Fruit fly (Drosophila melanogaster) whole organism, embryonic: ENCODE results near the gene CG13367.

ENCODE experiments used
- CG11085 ChIP-seq: fragments of 200-800 bp; sonication (Bioruptor generic); IDR thresholded peaks from 2 replicates; pipeline ENCODE4 v1.3.6; 2022; ENCODE audit warnings: missing biosample characterization, missing genetic modification characterization
- CG11696 ChIP-seq: fragments of 200-800 bp; sonication (Bioruptor generic); IDR thresholded peaks from 2 replicates; pipeline ENCODE4 v1.3.6; 2022; ENCODE audit warnings: missing biosample characterization, missing genetic modification characterization
- CG12299 ChIP-seq: fragments of 200-800 bp; sonication (Bioruptor generic); optimal IDR thresholded peaks from 2 replicates; lab custom pipeline; 2018; ENCODE audit warnings: missing biosample characterization, mild to moderate bottlenecking, missing genetic modification characterization
- CG12769 ChIP-seq: fragments of 200-800 bp; sonication (Bioruptor generic); optimal IDR thresholded peaks from 2 replicates; lab custom pipeline; 2019; ENCODE audit warnings: missing biosample characterization, mild to moderate bottlenecking, missing genetic modification characterization, moderate library complexity
- CG13296 ChIP-seq: fragments of 200-800 bp; sonication (Bioruptor generic); optimal IDR thresholded peaks from 3 replicates; lab custom pipeline; 2018; ENCODE audit warnings: missing biosample characterization, mild to moderate bottlenecking, missing genetic modification characterization
- CG14860 ChIP-seq: fragments of 200-800 bp; sonication (Bioruptor generic); IDR thresholded peaks from 3 replicates; pipeline ENCODE4 v1.3.6; 2022; ENCODE audit warnings: missing biosample characterization, missing genetic modification characterization; ENCODE audit not compliant: partially characterized antibody
- CG15269 ChIP-seq: fragments of 200-800 bp; sonication (Bioruptor generic); optimal IDR thresholded peaks from 2 replicates; lab custom pipeline; 2018; ENCODE audit warnings: missing biosample characterization, mild to moderate bottlenecking, missing genetic modification characterization, moderate library complexity
- CG16779 ChIP-seq: fragments of 200-800 bp; sonication (Bioruptor generic); IDR thresholded peaks from 2 replicates; pipeline ENCODE4 v1.3.6; 2022; ENCODE audit warnings: missing biosample characterization, missing genetic modification characterization
- CG16813 ChIP-seq: fragments of 200-800 bp; sonication (Bioruptor generic); IDR thresholded peaks from 3 replicates; pipeline ENCODE4 v1.3.6; 2022; ENCODE audit warnings: missing biosample characterization, missing genetic modification characterization; ENCODE audit not compliant: partially characterized antibody
- CG18599 ChIP-seq: fragments of 200-800 bp; sonication (Bioruptor generic); optimal IDR thresholded peaks from 3 replicates; lab custom pipeline; 2017; ENCODE audit warnings: missing biosample characterization, missing genetic modification characterization, mild to moderate bottlenecking, moderate library complexity, missing genetic modification reagents
- CG2875 ChIP-seq: fragments of 200-800 bp; sonication (Bioruptor generic); optimal IDR thresholded peaks from 2 replicates; lab custom pipeline; 2017; ENCODE audit warnings: missing biosample characterization, mild to moderate bottlenecking, missing genetic modification characterization, missing genetic modification reagents
- CG2889 ChIP-seq: fragments of 200-800 bp; sonication (Bioruptor generic); IDR thresholded peaks from 3 replicates; pipeline ENCODE4 v1.3.6; 2022; ENCODE audit warnings: missing biosample characterization, missing genetic modification characterization
- CG3407 ChIP-seq: fragments of 200-800 bp; sonication (Bioruptor generic); optimal IDR thresholded peaks from 2 replicates; lab custom pipeline; 2018; ENCODE audit warnings: missing biosample characterization, mild to moderate bottlenecking, missing genetic modification characterization
- CG4328 ChIP-seq: fragments of 200-800 bp; sonication (Bioruptor generic); optimal IDR thresholded peaks from 3 replicates; lab custom pipeline; 2017; ENCODE audit warnings: missing biosample characterization, missing genetic modification reagents, missing genetic modification characterization
- CG6654 ChIP-seq: fragments of 200-800 bp; sonication (Bioruptor generic); optimal IDR thresholded peaks from 2 replicates; lab custom pipeline; 2017; ENCODE audit warnings: missing biosample characterization, mild to moderate bottlenecking, missing genetic modification characterization
- CG7987 ChIP-seq: fragments of 200-800 bp; sonication (Bioruptor generic); optimal IDR thresholded peaks from 2 replicates; lab custom pipeline; 2018; ENCODE audit warnings: missing biosample characterization, mild to moderate bottlenecking, missing genetic modification characterization, moderate library complexity
- CG8924 ChIP-seq: fragments of 200-800 bp; optimal IDR thresholded peaks from 3 replicates; lab custom pipeline; 2019; ENCODE audit warnings: missing biosample characterization, mild to moderate bottlenecking, missing genetic modification characterization, moderate library complexity
- Camta ChIP-seq: fragments of 200-800 bp; sonication (Bioruptor generic); optimal IDR thresholded peaks from 2 replicates; lab custom pipeline; 2016; ENCODE audit warnings: missing biosample characterization, missing genetic modification characterization
- Ets65A ChIP-seq: fragments of 200-800 bp; sonication (Bioruptor generic); peaks from one replicate; lab custom pipeline; 2016; ENCODE audit warnings: missing biosample characterization, missing genetic modification characterization
- HLH3B ChIP-seq: fragments of 200-800 bp; sonication (Bioruptor generic); IDR thresholded peaks from 2 replicates; pipeline ENCODE4 v1.3.6; 2022; ENCODE audit warnings: missing biosample characterization, missing genetic modification characterization
- HLH4C ChIP-seq: fragments of 200-800 bp; sonication (Bioruptor generic); IDR thresholded peaks from 3 replicates; pipeline ENCODE4 v1.3.6; 2022; ENCODE audit warnings: missing biosample characterization, missing genetic modification characterization; ENCODE audit not compliant: partially characterized antibody
- NC2α ChIP-seq: fragments of 200-800 bp; sonication (Bioruptor generic); optimal IDR thresholded peaks from 2 replicates; lab custom pipeline; 2016; ENCODE audit warnings: missing biosample characterization, missing genetic modification characterization
- Nf-YA ChIP-seq: fragments of 200-800 bp; sonication (Bioruptor generic); IDR thresholded peaks from 2 replicates; pipeline ENCODE4 v1.3.6; 2022; ENCODE audit warnings: missing biosample characterization, missing genetic modification characterization
- Oli ChIP-seq: fragments of 200-800 bp; sonication (Bioruptor generic); optimal IDR thresholded peaks from 2 replicates; lab custom pipeline; 2018; ENCODE audit warnings: missing biosample characterization, mild to moderate bottlenecking, missing genetic modification characterization, moderate library complexity
- Pdp1 ChIP-seq, 2 experiments: fragments of 200-800 bp; sonication (Bioruptor generic); optimal IDR thresholded peaks; 3 replicates each; lab custom pipeline; 2016; ENCODE audit warnings: missing biosample characterization in 2 of 2, missing genetic modification characterization in 2 of 2, mild to moderate bottlenecking in 1 of 2, moderate library complexity in 1 of 2
- Spps ChIP-seq: fragments of 200-800 bp; sonication (Bioruptor generic); optimal IDR thresholded peaks from 2 replicates; lab custom pipeline; 2018; ENCODE audit warnings: missing biosample characterization, mild to moderate bottlenecking, missing genetic modification characterization
- Stat92E ChIP-seq, 3 experiments: fragments of >200 bp in 2 of 3; fragments of 200-800 bp in 1 of 3; sonication (Bioruptor generic) in 1 of 3; optimal IDR thresholded peaks; 2 replicates each; lab custom pipeline; 2017 to 2019; ENCODE audit warnings: missing biosample characterization in 3 of 3, missing genetic modification characterization in 3 of 3, mild to moderate bottlenecking in 1 of 3, moderate library complexity in 1 of 3
- TFAM ChIP-seq: fragments of 200-800 bp; sonication (Bioruptor generic); optimal IDR thresholded peaks from 2 replicates; lab custom pipeline; 2017; ENCODE audit warnings: missing biosample characterization, missing genetic modification characterization, inconsistent platforms
- abd-A ChIP-seq: fragments of 200-800 bp; sonication (Bioruptor generic); optimal IDR thresholded peaks from 3 replicates; lab custom pipeline; 2019; ENCODE audit warnings: missing biosample characterization, mild to moderate bottlenecking, missing genetic modification characterization, moderate library complexity
- al ChIP-seq: fragments of 200-800 bp; sonication (Bioruptor generic); IDR thresholded peaks from 2 replicates; pipeline ENCODE4 v1.3.6; 2022; ENCODE audit warnings: missing biosample characterization, missing genetic modification characterization
- amos ChIP-seq: fragments of 200-800 bp; sonication (Bioruptor generic); IDR thresholded peaks from 2 replicates; pipeline ENCODE4 v1.3.6; 2022; ENCODE audit warnings: missing biosample characterization, missing genetic modification characterization; ENCODE audit not compliant: partially characterized antibody
- cas ChIP-seq: fragments of 200-800 bp; sonication (Bioruptor generic); IDR thresholded peaks from 2 replicates; pipeline ENCODE4 v1.3.6; 2022; ENCODE audit warnings: missing biosample characterization, missing genetic modification characterization
- crc ChIP-seq: fragments of 200-800 bp; sonication (Bioruptor generic); optimal IDR thresholded peaks from 2 replicates; lab custom pipeline; 2016; ENCODE audit warnings: missing biosample characterization, missing genetic modification characterization
- dati ChIP-seq: fragments of 200-800 bp; sonication (Bioruptor generic); IDR thresholded peaks from 2 replicates; pipeline ENCODE4 v1.3.6; 2022; ENCODE audit warnings: missing biosample characterization, missing genetic modification characterization
- exex ChIP-seq: fragments of 200-800 bp; sonication (Bioruptor generic); optimal IDR thresholded peaks from 4 replicates; lab custom pipeline; 2018; ENCODE audit warnings: missing biosample characterization, mild to moderate bottlenecking, missing genetic modification characterization, moderate library complexity
- h ChIP-seq: fragments of >200 bp; optimal IDR thresholded peaks from 2 replicates; lab custom pipeline; 2017
- hkb ChIP-seq, 2 experiments: fragments of 200-800 bp in 1 of 2; fragments of >200 bp in 1 of 2; sonication (Bioruptor generic) in 1 of 2; IDR thresholded peaks in 1 of 2; optimal IDR thresholded peaks in 1 of 2; 2 replicates each; pipeline versions ENCODE4 v1.3.6 to Lab custom; 2017 to 2022; ENCODE audit warnings: missing biosample characterization in 1 of 2, missing genetic modification characterization in 1 of 2
- jumu ChIP-seq: fragments of 200-800 bp; sonication (Bioruptor generic); optimal IDR thresholded peaks from 3 replicates; lab custom pipeline; 2016; ENCODE audit warnings: missing biosample characterization, missing genetic modification characterization
- pan ChIP-seq, 4 experiments: fragments of >200 bp in 3 of 4; fragments of 200-800 bp in 1 of 4; sonication (Bioruptor generic) in 1 of 4; optimal IDR thresholded peaks in 3 of 4; IDR thresholded peaks in 1 of 4; 2 replicates each; pipeline versions ENCODE4 v1.3.6 to Lab custom; 2017 to 2022; ENCODE audit warnings: missing biosample characterization in 2 of 4, missing genetic modification characterization in 2 of 4, mixed read lengths in 1 of 4
- sc ChIP-seq, 3 experiments: fragments of >200 bp in 2 of 3; fragments of 200-800 bp in 1 of 3; sonication (Bioruptor generic) in 1 of 3; optimal IDR thresholded peaks; 2 replicates in 2 of 3; 3 replicates in 1 of 3; lab custom pipeline; 2017; ENCODE audit warnings: mild to moderate bottlenecking in 1 of 3, missing biosample characterization in 1 of 3, missing genetic modification characterization in 1 of 3, missing genetic modification reagents in 1 of 3
- scrt ChIP-seq: fragments of 200-800 bp; sonication (Bioruptor generic); optimal IDR thresholded peaks from 2 replicates; lab custom pipeline; 2018; ENCODE audit warnings: missing biosample characterization, mild to moderate bottlenecking, missing genetic modification characterization, moderate library complexity
- sd ChIP-seq: fragments of 200-800 bp; sonication (Bioruptor generic); optimal IDR thresholded peaks from 3 replicates; lab custom pipeline; 2018; ENCODE audit warnings: missing biosample characterization, mild to moderate bottlenecking, missing genetic modification characterization, moderate library complexity
- sim ChIP-seq: fragments of 200-800 bp; sonication (Bioruptor generic); IDR thresholded peaks from 2 replicates; pipeline ENCODE4 v1.3.6; 2022; ENCODE audit warnings: missing biosample characterization, missing genetic modification characterization
- sob ChIP-seq: fragments of 200-800 bp; sonication (Bioruptor generic); IDR thresholded peaks from 2 replicates; pipeline ENCODE4 v1.3.6; 2022; ENCODE audit warnings: missing biosample characterization, missing genetic modification characterization
- trh ChIP-seq: fragments of 200-800 bp; sonication (Bioruptor generic); optimal IDR thresholded peaks from 2 replicates; lab custom pipeline; 2016; ENCODE audit warnings: missing biosample characterization, missing genetic modification characterization
- wdn ChIP-seq: fragments of 200-800 bp; sonication (Bioruptor generic); IDR thresholded peaks from 2 replicates; pipeline ENCODE4 v1.3.6; 2022; ENCODE audit warnings: missing biosample characterization, missing genetic modification characterization
- zen ChIP-seq: fragments of 200-800 bp; sonication (Bioruptor generic); optimal IDR thresholded peaks from 3 replicates; lab custom pipeline; 2018; ENCODE audit warnings: missing biosample characterization, mild to moderate bottlenecking, missing genetic modification characterization, moderate library complexity

Gene CG13367

DNA sequence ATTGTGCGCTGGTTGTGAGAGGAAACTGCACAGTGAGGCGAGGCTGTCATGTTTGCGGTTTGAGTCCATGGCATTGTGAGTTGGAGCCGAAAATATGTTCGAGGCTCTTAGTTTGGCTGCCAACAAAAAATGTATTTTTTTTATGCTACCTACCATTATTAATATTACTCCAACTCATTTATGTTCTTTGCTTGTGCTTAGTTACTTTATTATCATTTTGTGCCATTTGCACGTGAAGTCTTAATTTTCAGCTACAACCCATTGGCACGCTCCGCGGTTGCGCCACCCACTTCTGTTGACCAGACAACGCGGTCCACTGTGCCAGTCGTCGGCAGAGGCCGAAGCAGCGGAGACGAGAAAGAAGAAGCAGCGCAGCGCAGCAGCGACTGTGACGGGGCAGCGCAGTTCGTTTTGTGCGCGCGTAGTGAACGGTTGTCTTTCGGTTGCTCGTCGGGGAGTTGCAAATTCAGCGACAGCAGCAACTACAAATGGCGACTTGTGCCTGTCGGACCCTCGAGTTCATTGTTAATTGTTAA lies 41.9 kb downstream of the CG13367 start, which contains the start of gene sdk (continued):
- TF ChIP-seq CG12299 (tag; lab: Kevin White, UChicago) (peak; percentile 88), CG12769 (tag; lab: Kevin White, UChicago) (peak; percentile 85), Camta (GFP tag; lab: Kevin White, UChicago) (peak; percentile 92), exex (tag; lab: Kevin White, UChicago) (peak; percentile 39), Spps (tag; lab: Kevin White, UChicago) (peak; percentile 82), CG2875 (GFP tag; lab: Kevin White, UChicago) (peak; percentile 92), sc (optimal IDR thresholded peaks at IDR 0.05; lab: Kevin White, UChicago) (no peak), sc (GFP tag; optimal IDR thresholded peaks at IDR 0.05; lab: Kevin White, UChicago) (peak; percentile 86), jumu (GFP tag; lab: Kevin White, UChicago) (peak; percentile 93), CG7987 (peak; percentile 87), dati (GFP tag; lab: Robert Waterston, UW) (peak; percentile 37; the same call in 1 of the 2 replicates), CG8924 (tag; lab: Kevin White, UChicago) (peak; percentile 89), hkb (optimal IDR thresholded peaks at IDR 0.05; lab: Kevin White, UChicago) (peak; percentile 88), hkb (GFP tag; IDR thresholded peaks at IDR 0.05; lab: Robert Waterston, UW) (peak; percentile 91), CG3407 (GFP tag; lab: Kevin White, UChicago) (peak; percentile 89), sd (tag; lab: Kevin White, UChicago) (peak; percentile 72), CG2889 (GFP tag; lab: Robert Waterston, UW) (peak; percentile 61; the same call in 1 of the 3 replicates), CG14860 (peak; percentile 79), sob (peak; percentile 89), zen (tag; lab: Kevin White, UChicago) (peak; percentile 69), Ets65A (peak; percentile 98), CG4328 (GFP tag; lab: Kevin White, UChicago) (peak; percentile 86), CG6654 (GFP tag; lab: Kevin White, UChicago) (peak; percentile 67), al (GFP tag; lab: Robert Waterston, UW) (peak; percentile 84), wdn (GFP tag; lab: Robert Waterston, UW) (peak; percentile 68; the same call in 1 of the 2 replicates), CG13296 (peak; percentile 91), scrt (GFP tag; lab: Kevin White, UChicago) (peak; percentile 82), CG11696 (GFP tag; lab: Robert Waterston, UW) (peak; percentile 30; the same call in 1 of the 2 replicates), cas (peak; percentile 32; the same call in 1 of the 2 replicates), TFAM (GFP tag; lab: Kevin White, UChicago) (peak; percentile 60), CG16779 (no peak), crc (GFP tag; lab: Kevin White, UChicago) (peak; percentile 86), Pdp1 (GFP tag; optimal IDR thresholded peaks at IDR 0.05; lab: Kevin White, UChicago) (peak; percentile 93 to 94), CG18599 (GFP tag; lab: Kevin White, UChicago) (peak; percentile 94), CG16813 (GFP tag; lab: Robert Waterston, UW) (peak; percentile 61), abd-A (peak; percentile 60), CG15269 (peak; percentile 90), Nf-YA (GFP tag; lab: Robert Waterston, UW) (peak; percentile 60), HLH3B (GFP tag; lab: Robert Waterston, UW) (peak; percentile 85), trh (GFP tag; lab: Kevin White, UChicago) (peak; percentile 78), Stat92E (GFP tag; optimal IDR thresholded peaks at IDR 0.05; lab: Kevin White, UChicago) (peak in 1 of 3 experiments; percentile 87), sim (GFP tag; lab: Robert Waterston, UW) (peak; percentile 64; the same call in 1 of the 2 replicates), amos (GFP tag; lab: Robert Waterston, UW) (peak; percentile 44), h (no peak), Oli (tag; lab: Kevin White, UChicago) (peak; percentile 92), CG11085 (peak; percentile 69), HLH4C (GFP tag; lab: Robert Waterston, UW) (peak; percentile 53; the same call in 2 of the 3 replicates), NC2α (peak; percentile 80), pan (optimal IDR thresholded peaks at IDR 0.05; lab: Kevin White, UChicago) (no peak), pan (GFP tag; optimal IDR thresholded peaks at IDR 0.05 in 1 of 2, IDR thresholded peaks at IDR 0.05 in 1 of 2) (peak in 1 of 2 experiments; percentile 82)
